Fruit fly (Drosophila melanogaster) whole organism: ENCODE data around the gene CG31019.

Source experiments
- CG8478 ChIP-seq: fragments of >200 bp; optimal IDR thresholded peaks from 2 replicates; lab custom pipeline; 2018; ENCODE audit warnings: inconsistent platforms
- Dll ChIP-seq: fragments of >200 bp; optimal IDR thresholded peaks from 2 replicates; lab custom pipeline; 2017
- usp ChIP-seq: fragments of >200 bp; optimal IDR thresholded peaks from 2 replicates; lab custom pipeline; 2017; ENCODE audit warnings: missing biosample characterization, missing genetic modification characterization, mixed read lengths

DNA sequence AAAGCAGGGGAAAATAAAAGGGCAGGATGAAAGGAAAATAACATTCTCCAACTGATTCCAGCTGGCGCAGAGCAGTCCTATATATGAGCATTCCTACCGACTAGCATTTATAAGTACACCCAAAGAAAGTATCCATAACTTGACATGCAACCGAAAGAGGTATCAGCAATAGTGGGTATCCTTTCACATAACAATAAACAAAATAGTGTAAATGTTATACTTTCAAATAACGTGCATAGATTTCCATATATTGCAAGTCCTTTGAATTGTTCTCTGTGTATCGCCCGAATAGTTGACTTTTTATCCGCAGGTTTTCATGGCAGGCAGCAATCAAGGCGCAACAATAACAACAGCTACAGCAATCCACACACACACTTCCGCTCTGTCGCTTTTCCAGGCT, 46.8 kb upstream of the CG31019 start:
- TF ChIP-seq CG8478 (lab: Kevin White, UChicago) = no peak
- TF ChIP-seq Dll (lab: Kevin White, UChicago) = no peak
- no peak for TF ChIP-seq usp (GFP tag; lab: Kevin White, UChicago)
